Fruit fly (Drosophila melanogaster) whole organism, embryonic: ENCODE results near the gene CG7164.

Source experiments
- CG10979 ChIP-seq: fragments of 200-800 bp; sonication (Bioruptor generic); optimal IDR thresholded peaks from 2 replicates; lab custom pipeline; 2018; ENCODE audit warnings: missing biosample characterization, mild to moderate bottlenecking, missing genetic modification characterization, moderate library complexity
- CG11398 ChIP-seq: fragments of 200-800 bp; sonication (Bioruptor generic); optimal IDR thresholded peaks from 2 replicates; lab custom pipeline; 2016; ENCODE audit warnings: missing biosample characterization, missing genetic modification characterization
- CG1233 ChIP-seq: fragments of 200-800 bp; sonication (Bioruptor generic); optimal IDR thresholded peaks from 4 replicates; lab custom pipeline; 2018; ENCODE audit warnings: missing biosample characterization, mild to moderate bottlenecking, missing genetic modification characterization
- CG13424 ChIP-seq: fragments of 200-800 bp; sonication (Bioruptor generic); optimal IDR thresholded peaks from 2 replicates; lab custom pipeline; 2019; ENCODE audit warnings: missing biosample characterization, mild to moderate bottlenecking, missing genetic modification characterization, moderate library complexity
- CG13775 ChIP-seq: fragments of 200-800 bp; sonication (Bioruptor generic); optimal IDR thresholded peaks from 3 replicates; lab custom pipeline; 2017; ENCODE audit warnings: missing biosample characterization, mild to moderate bottlenecking, missing genetic modification characterization
- CG14965 ChIP-seq: fragments of 200-800 bp; sonication (Bioruptor generic); optimal IDR thresholded peaks from 2 replicates; lab custom pipeline; 2016; ENCODE audit warnings: missing biosample characterization, missing genetic modification characterization, borderline replicate concordance
- CG17385 ChIP-seq: fragments of 200-800 bp; sonication (Bioruptor generic); optimal IDR thresholded peaks from 3 replicates; lab custom pipeline; 2018; ENCODE audit warnings: missing biosample characterization, mild to moderate bottlenecking, missing genetic modification characterization
- CG30020 ChIP-seq: fragments of 200-800 bp; optimal IDR thresholded peaks from 2 replicates; lab custom pipeline; 2019; ENCODE audit warnings: missing biosample characterization, mild to moderate bottlenecking, missing genetic modification characterization, moderate library complexity
- CG3847 ChIP-seq: fragments of 200-800 bp; sonication (Bioruptor generic); IDR thresholded peaks from 2 replicates; pipeline ENCODE4 v1.3.6; 2022; ENCODE audit warnings: missing biosample characterization, missing genetic modification characterization
- CG4617 ChIP-seq: fragments of 200-800 bp; sonication (Bioruptor generic); optimal IDR thresholded peaks from 3 replicates; lab custom pipeline; 2016; ENCODE audit warnings: missing biosample characterization, missing genetic modification characterization, borderline replicate concordance
- CG5245 ChIP-seq: fragments of 200-800 bp; sonication (Bioruptor generic); optimal IDR thresholded peaks from 3 replicates; lab custom pipeline; 2016; ENCODE audit warnings: missing biosample characterization, missing genetic modification characterization
- CG8924 ChIP-seq: fragments of 200-800 bp; optimal IDR thresholded peaks from 3 replicates; lab custom pipeline; 2019; ENCODE audit warnings: missing biosample characterization, mild to moderate bottlenecking, missing genetic modification characterization, moderate library complexity
- CG9876 ChIP-seq: fragments of 200-800 bp; sonication (Bioruptor generic); optimal IDR thresholded peaks from 2 replicates; lab custom pipeline; 2016; ENCODE audit warnings: missing biosample characterization, missing genetic modification characterization
- CHES-1-like ChIP-seq: fragments of 200-800 bp; sonication (Bioruptor generic); optimal IDR thresholded peaks from 2 replicates; lab custom pipeline; 2016; ENCODE audit warnings: missing biosample characterization, missing genetic modification characterization
- Chrac-16 ChIP-seq: fragments of 200-800 bp; sonication (Bioruptor generic); optimal IDR thresholded peaks from 3 replicates; lab custom pipeline; 2016; ENCODE audit warnings: missing biosample characterization, missing genetic modification characterization
- Gug ChIP-seq: fragments of 200-800 bp; sonication (Bioruptor generic); IDR thresholded peaks from 4 replicates; pipeline ENCODE4 v1.3.6; 2022; ENCODE audit warnings: missing biosample characterization, missing genetic modification characterization
- H15 ChIP-seq: fragments of 200-800 bp; sonication (Bioruptor generic); IDR thresholded peaks from 3 replicates; pipeline ENCODE4 v1.3.6; 2022; ENCODE audit warnings: missing biosample characterization, missing genetic modification characterization
- HHEX ChIP-seq: fragments of 200-800 bp; sonication (Bioruptor generic); optimal IDR thresholded peaks from 3 replicates; lab custom pipeline; 2017; ENCODE audit warnings: missing biosample characterization, mild to moderate bottlenecking, missing genetic modification characterization, missing genetic modification reagents
- HmgD ChIP-seq: fragments of 200-800 bp; sonication (Bioruptor generic); optimal IDR thresholded peaks from 3 replicates; lab custom pipeline; 2016; ENCODE audit warnings: missing biosample characterization, missing genetic modification characterization
- Hmx ChIP-seq: fragments of 200-800 bp; sonication (Bioruptor generic); optimal IDR thresholded peaks from 2 replicates; lab custom pipeline; 2016; ENCODE audit warnings: missing biosample characterization, missing genetic modification characterization
- Hr39 ChIP-seq: fragments of >200 bp; optimal IDR thresholded peaks from 2 replicates; lab custom pipeline; 2017
- Hr78 ChIP-seq, 2 experiments: fragments of 200-800 bp in 1 of 2; fragments of >200 bp in 1 of 2; sonication (Bioruptor generic) in 1 of 2; optimal IDR thresholded peaks; 2 replicates each; lab custom pipeline; 2017 to 2019; ENCODE audit warnings: missing biosample characterization in 2 of 2, missing genetic modification characterization in 2 of 2, mild to moderate bottlenecking in 1 of 2, moderate library complexity in 1 of 2
- Hsf ChIP-seq: fragments of 200-800 bp; sonication (Bioruptor generic); optimal IDR thresholded peaks from 3 replicates; lab custom pipeline; 2016; ENCODE audit warnings: missing biosample characterization, missing genetic modification characterization
- Med ChIP-seq: fragments of 200-800 bp; sonication (Bioruptor generic); peaks from one replicate; lab custom pipeline; 2016; ENCODE audit warnings: missing biosample characterization, missing genetic modification characterization, mild to moderate bottlenecking, inconsistent platforms, moderate library complexity
- NC2β ChIP-seq: fragments of 200-800 bp; sonication (Bioruptor generic); optimal IDR thresholded peaks from 2 replicates; lab custom pipeline; 2016; ENCODE audit warnings: missing biosample characterization, missing genetic modification characterization
- Neu2 ChIP-seq: fragments of 200-800 bp; sonication (Bioruptor generic); optimal IDR thresholded peaks from 3 replicates; lab custom pipeline; 2016; ENCODE audit warnings: missing biosample characterization, missing genetic modification characterization, borderline replicate concordance
- NfI ChIP-seq: fragments of 200-800 bp; sonication (Bioruptor generic); optimal IDR thresholded peaks from 3 replicates; lab custom pipeline; 2018; ENCODE audit warnings: missing biosample characterization, mild to moderate bottlenecking, missing genetic modification characterization, moderate library complexity
- PHDP ChIP-seq: fragments of 200-800 bp; sonication (Bioruptor generic); optimal IDR thresholded peaks from 3 replicates; lab custom pipeline; 2018; ENCODE audit warnings: missing biosample characterization, mild to moderate bottlenecking, missing genetic modification characterization, moderate library complexity
- Sin3A ChIP-seq: fragments of >200 bp; optimal IDR thresholded peaks from 2 replicates; lab custom pipeline; 2018
- Taf1 ChIP-seq: fragments of 200-800 bp; sonication (Bioruptor generic); IDR thresholded peaks from 2 replicates; pipeline ENCODE4 v1.3.6; 2022; ENCODE audit warnings: missing biosample characterization, missing genetic modification characterization
- Trl ChIP-seq, 3 experiments: fragments of >200 bp in 2 of 3; fragments of 200-800 bp in 1 of 3; sonication (Bioruptor generic) in 1 of 3; optimal IDR thresholded peaks; 2 replicates in 1 of 3; 3 replicates in 2 of 3; lab custom pipeline; 2016 to 2017; ENCODE audit warnings: missing biosample characterization in 1 of 3, missing genetic modification characterization in 1 of 3
- bowl ChIP-seq: fragments of 200-800 bp; sonication (Bioruptor generic); IDR thresholded peaks from 2 replicates; pipeline ENCODE4 v1.3.6; 2022; ENCODE audit warnings: missing biosample characterization, missing genetic modification characterization
- en ChIP-seq: fragments of 200-800 bp; sonication (Bioruptor generic); optimal IDR thresholded peaks from 2 replicates; lab custom pipeline; 2016; ENCODE audit warnings: missing biosample characterization, missing genetic modification characterization
- esg ChIP-seq: fragments of 200-800 bp; sonication (Bioruptor generic); conservative IDR thresholded peaks from 2 replicates; pipeline ENCODE4 v1.3.6; 2022; ENCODE audit warnings: missing biosample characterization, missing genetic modification characterization
- fu2 ChIP-seq: fragments of 200-800 bp; sonication (Bioruptor generic); optimal IDR thresholded peaks from 2 replicates; lab custom pipeline; 2016; ENCODE audit warnings: missing biosample characterization, missing genetic modification characterization
- jumu ChIP-seq: fragments of 200-800 bp; sonication (Bioruptor generic); optimal IDR thresholded peaks from 3 replicates; lab custom pipeline; 2016; ENCODE audit warnings: missing biosample characterization, missing genetic modification characterization
- ken ChIP-seq: fragments of 200-800 bp; sonication (Bioruptor generic); IDR thresholded peaks from 3 replicates; pipeline ENCODE4 v1.3.6; 2022; ENCODE audit warnings: missing biosample characterization, missing genetic modification characterization
- kni ChIP-seq: fragments of 200-800 bp; sonication (Bioruptor generic); optimal IDR thresholded peaks from 3 replicates; lab custom pipeline; 2017; ENCODE audit warnings: mild to moderate bottlenecking, missing biosample characterization, missing genetic modification reagents, missing genetic modification characterization
- mam ChIP-seq: fragments of 200-800 bp; sonication (Bioruptor generic); optimal IDR thresholded peaks from 3 replicates; lab custom pipeline; 2016; ENCODE audit warnings: missing biosample characterization, missing genetic modification characterization
- peb ChIP-seq: fragments of 200-800 bp; sonication (Bioruptor generic); IDR thresholded peaks from 2 replicates; pipeline ENCODE4 v1.3.6; 2022; ENCODE audit warnings: missing biosample characterization, missing genetic modification characterization
- pho ChIP-seq: fragments of 200-800 bp; sonication (Bioruptor generic); optimal IDR thresholded peaks from 2 replicates; lab custom pipeline; 2016; ENCODE audit warnings: missing biosample characterization, missing genetic modification characterization
- pum ChIP-seq: fragments of 200-800 bp; sonication (Bioruptor generic); optimal IDR thresholded peaks from 2 replicates; lab custom pipeline; 2016; ENCODE audit warnings: missing biosample characterization, missing genetic modification characterization
- repo ChIP-seq: fragments of 200-800 bp; sonication (Bioruptor generic); optimal IDR thresholded peaks from 2 replicates; lab custom pipeline; 2016; ENCODE audit warnings: missing biosample characterization, missing genetic modification characterization
- row ChIP-seq: fragments of 200-800 bp; sonication (Bioruptor generic); IDR thresholded peaks from 3 replicates; pipeline ENCODE4 v1.3.6; 2022; ENCODE audit warnings: missing biosample characterization, missing genetic modification characterization
- seq ChIP-seq: fragments of 200-800 bp; sonication (Bioruptor generic); IDR thresholded peaks from 2 replicates; pipeline ENCODE4 v1.3.6; 2022; ENCODE audit warnings: missing biosample characterization, missing genetic modification characterization
- shn ChIP-seq: fragments of 200-800 bp; sonication (Bioruptor generic); optimal IDR thresholded peaks from 3 replicates; lab custom pipeline; 2016; ENCODE audit warnings: missing biosample characterization, missing genetic modification characterization
- tgo ChIP-seq: fragments of 200-800 bp; sonication (Bioruptor generic); IDR thresholded peaks from 3 replicates; pipeline ENCODE4 v1.3.6; 2022; ENCODE audit warnings: missing biosample characterization, missing genetic modification characterization
- tll ChIP-seq, 2 experiments: fragments of 200-800 bp in 1 of 2; fragments of >200 bp in 1 of 2; sonication (Bioruptor generic) in 1 of 2; optimal IDR thresholded peaks; 2 replicates each; lab custom pipeline; 2017 to 2019; ENCODE audit warnings: missing biosample characterization in 2 of 2, missing genetic modification characterization in 2 of 2, mild to moderate bottlenecking in 1 of 2, moderate library complexity in 1 of 2
- tx ChIP-seq: fragments of 200-800 bp; sonication (Bioruptor generic); optimal IDR thresholded peaks from 2 replicates; lab custom pipeline; 2016; ENCODE audit warnings: missing biosample characterization, missing genetic modification characterization
- wek ChIP-seq: fragments of 200-800 bp; sonication (Bioruptor generic); optimal IDR thresholded peaks from 3 replicates; lab custom pipeline; 2018; ENCODE audit warnings: missing biosample characterization, mild to moderate bottlenecking, missing genetic modification characterization, moderate library complexity
- yki ChIP-seq: fragments of >200 bp; optimal IDR thresholded peaks from 3 replicates; lab custom pipeline; 2018

The CG7164 gene

dm6 chr2L:7821279-7821848 is 40.1 kb downstream of the CG7164 start (continued):
- TF ChIP-seq ken (0 out of 3 replicates have a peak, but pooled peaks have one; percentile 56), bowl (GFP tag; lab: Robert Waterston, UW) (no peak), NC2β (GFP tag; lab: Kevin White, UChicago) (peak; percentile 54), pum (GFP tag; lab: Kevin White, UChicago) (no peak), kni (GFP tag; lab: Kevin White, UChicago) (no peak), CG14965 (GFP tag; lab: Kevin White, UChicago) (no peak), CG13424 (tag; lab: Kevin White, UChicago) (peak; percentile 58), Hr78 (GFP tag; optimal IDR thresholded peaks at IDR 0.05; lab: Kevin White, UChicago) (no peak), H15 (GFP tag; lab: Robert Waterston, UW) (peak; percentile 48; the same call in 1 of the 3 replicates), repo (GFP tag; lab: Kevin White, UChicago) (peak; percentile 71), CG1233 (GFP tag; lab: Kevin White, UChicago) (no peak), tgo (GFP tag; lab: Robert Waterston, UW) (peak; percentile 18; the same call in 1 of the 3 replicates), peb (GFP tag; lab: Robert Waterston, UW) (0 out of 2 replicates have a peak, but pooled peaks have one; percentile 37), Trl (optimal IDR thresholded peaks at IDR 0.05; lab: Kevin White, UChicago) (no peak), Trl (GFP tag; optimal IDR thresholded peaks at IDR 0.05; lab: Kevin White, UChicago) (peak; percentile 45), PHDP (tag; lab: Kevin White, UChicago) (peak; percentile 9), CG5245 (GFP tag; lab: Kevin White, UChicago) (peak; percentile 10), Hr39 (lab: Kevin White, UChicago) (no peak), Chrac-16 (GFP tag; lab: Kevin White, UChicago) (peak; percentile 34), CG10979 (tag; lab: Kevin White, UChicago) (peak; percentile 42), Sin3A (lab: Kevin White, UChicago) (peak; percentile 58), Taf1 (GFP tag; lab: Robert Waterston, UW) (no peak), CG17385 (GFP tag; lab: Kevin White, UChicago) (no peak), pho (peak; percentile 34), mam (GFP tag; lab: Kevin White, UChicago) (peak; percentile 64), CG11398 (GFP tag; lab: Kevin White, UChicago) (no peak), yki (lab: Kevin White, UChicago) (no peak), HmgD (GFP tag; lab: Kevin White, UChicago) (peak; percentile 27), NfI (GFP tag; lab: Kevin White, UChicago) (peak; percentile 61), Gug (GFP tag; lab: Robert Waterston, UW) (peak; percentile 31; the same call in 1 of the 4 replicates), seq (GFP tag; lab: Robert Waterston, UW) (peak; percentile 62), jumu (GFP tag; lab: Kevin White, UChicago) (peak; percentile 52), Hmx (GFP tag; lab: Kevin White, UChicago) (no peak), fu2 (GFP tag; lab: Kevin White, UChicago) (peak; percentile 37), CHES-1-like (GFP tag; lab: Kevin White, UChicago) (peak; percentile 19), CG4617 (GFP tag; lab: Kevin White, UChicago) (peak; percentile 88), CG30020 (peak; percentile 43), CG13775 (peak; percentile 82), CG3847 (GFP tag; lab: Robert Waterston, UW) (peak; percentile 51), esg (GFP tag; lab: Robert Waterston, UW) (peak; percentile 39), row (GFP tag; lab: Robert Waterston, UW) (peak; percentile 82), Hsf (GFP tag; lab: Kevin White, UChicago) (peak; percentile 71), Med (peak; percentile 95), en (GFP tag; lab: Kevin White, UChicago) (no peak), Neu2 (GFP tag; lab: Kevin White, UChicago) (no peak), CG9876 (GFP tag; lab: Kevin White, UChicago) (peak; percentile 24), shn (peak; percentile 46), tx (GFP tag; lab: Kevin White, UChicago) (no peak), HHEX (GFP tag; lab: Kevin White, UChicago) (peak; percentile 53), tll (GFP tag; optimal IDR thresholded peaks at IDR 0.05; lab: Kevin White, UChicago) (no peak), wek (GFP tag; lab: Kevin White, UChicago) (peak; percentile 98), CG8924 (tag; lab: Kevin White, UChicago) (peak; percentile 50)
